Worm (Caenorhabditis elegans) whole organism, midembryonic: ENCODE results near the gene grl-21.
"Not testable (repeated sequence)": the region's sequence is repeated elsewhere in the genome, so short reads cannot be mapped to it uniquely, and the experiment has no call there.

Experiments used
- T22C8.4 ChIP-seq: fragments of 200-800 bp; sonication (Bioruptor generic); IDR thresholded peaks from 2 replicates; pipeline ENCODE4 v1.3.6; 2022; ENCODE audit warnings: missing genetic modification characterization, missing compliant biosample characterization
- cog-1 ChIP-seq: sonication (generic microtip); optimal IDR thresholded peaks from 2 replicates; lab custom pipeline; 2016; ENCODE audit warnings: missing genetic modification characterization, missing compliant biosample characterization
- flt-1 ChIP-seq: fragments of 200-800 bp; sonication (Bioruptor generic); IDR thresholded peaks from 2 replicates; pipeline ENCODE4 v1.3.6; 2022; ENCODE audit warnings: missing genetic modification characterization, missing compliant biosample characterization
- klf-2 ChIP-seq: fragments of 200-800 bp; sonication (Bioruptor generic); conservative IDR thresholded peaks from 2 replicates; pipeline ENCODE4 v1.3.6; 2022; ENCODE audit warnings: missing genetic modification reagents, missing genetic modification characterization, missing compliant biosample characterization
- med-1 ChIP-seq: sonication (generic microtip); optimal IDR thresholded peaks from 2 replicates; lab custom pipeline; 2017; ENCODE audit warnings: missing genetic modification characterization, mild to moderate bottlenecking, missing compliant biosample characterization, antibody characterized with exemption, missing genetic modification reagents; ENCODE audit not compliant: insufficient read depth
- ref-1 ChIP-seq: fragments of 200-800 bp; sonication (Bioruptor generic); conservative IDR thresholded peaks from 2 replicates; pipeline ENCODE4 v1.3.6; 2022; ENCODE audit warnings: missing genetic modification reagents, missing genetic modification characterization, missing compliant biosample characterization
- tab-1 ChIP-seq: fragments of 200-800 bp; sonication (Bioruptor generic); IDR thresholded peaks from 2 replicates; pipeline ENCODE4 v1.3.6; 2022; ENCODE audit warnings: missing genetic modification characterization, missing compliant biosample characterization
- ztf-23 ChIP-seq: fragments of 200-800 bp; sonication (Bioruptor generic); IDR thresholded peaks from 2 replicates; pipeline ENCODE4 v1.3.6; 2022; ENCODE audit warnings: missing genetic modification reagents, missing genetic modification characterization, missing compliant biosample characterization
- ztf-29 ChIP-seq: fragments of 200-800 bp; sonication (Bioruptor generic); IDR thresholded peaks from 2 replicates; pipeline ENCODE4 v1.3.6; 2022; ENCODE audit warnings: missing genetic modification reagents, missing genetic modification characterization, missing compliant biosample characterization

The grl-21 gene

ce11 chrIV:10738328-10738727 is 1.1 kb downstream of the grl-21 start, which contains the start of gene ssp-34:
Gene ssp-34 (minus strand): TSS chrIV:10738602.
- TF ChIP-seq flt-1 (GFP tag; lab: Robert Waterston, UW): no peak
- TF ChIP-seq med-1: no peak
- no peak for TF ChIP-seq ztf-29 (GFP tag; lab: Robert Waterston, UW)
- TF ChIP-seq cog-1 (tag; lab: Kevin White, UChicago): no peak

DNA sequence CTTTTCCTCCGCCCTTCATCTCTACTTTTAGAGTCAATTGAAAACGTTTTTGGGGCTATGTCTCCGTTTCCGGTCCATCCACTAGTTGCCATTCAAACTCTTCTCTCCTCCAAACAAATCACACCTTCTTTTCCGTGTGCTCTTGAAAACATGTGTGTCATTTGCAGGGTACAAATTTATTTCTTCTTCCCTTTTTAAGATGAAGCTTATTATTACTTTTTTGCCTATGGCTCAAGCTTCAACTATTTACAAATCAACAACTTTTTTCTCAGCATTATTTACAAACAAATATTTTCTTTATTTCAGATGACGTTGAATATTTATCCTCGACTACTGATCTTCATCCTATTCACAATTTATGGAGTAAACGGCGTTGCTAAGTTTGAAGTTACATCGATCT is 7.2 kb downstream of the grl-21 start, which contains the start of gene T25B9.3:
Gene T25B9.3 (plus strand): TSS at position 301 of the 400 bp plus-strand sequence.
- TF ChIP-seq cog-1 (tag; lab: Kevin White, UChicago): no peak
- no peak for TF ChIP-seq med-1
- TF ChIP-seq flt-1 (GFP tag; lab: Robert Waterston, UW): no peak
- TF ChIP-seq ztf-29 (GFP tag; lab: Robert Waterston, UW): no peak
- TF ChIP-seq klf-2 (GFP tag; lab: Robert Waterston, UW): no peak
- TF ChIP-seq tab-1 (GFP tag; lab: Robert Waterston, UW): no peak
- TF ChIP-seq ztf-23 (GFP tag; lab: Robert Waterston, UW): no peak
- TF ChIP-seq T22C8.4 (GFP tag; lab: Robert Waterston, UW): no peak
- no peak for TF ChIP-seq ref-1 (GFP tag; lab: Robert Waterston, UW)

DNA sequence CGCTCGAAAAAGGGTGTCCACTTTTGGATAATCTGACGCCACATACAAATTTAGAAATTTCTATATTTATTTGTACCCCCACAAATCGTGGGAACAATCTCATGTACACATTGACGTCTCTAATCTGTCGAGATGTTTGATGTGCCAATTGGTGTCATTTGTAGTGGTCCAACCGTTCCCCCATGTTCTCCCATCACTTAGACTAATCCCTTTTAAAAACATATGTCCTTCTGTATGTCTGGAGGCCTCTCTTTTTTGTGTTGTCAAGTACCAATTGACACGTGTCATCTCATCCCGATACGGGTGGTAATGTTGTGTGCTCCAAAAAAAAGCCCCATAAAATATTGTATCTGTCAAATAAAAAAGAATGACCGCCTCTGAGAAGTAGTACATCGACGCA is 8.1 kb downstream of the grl-21 start:
- no peak for TF ChIP-seq ref-1 (GFP tag; lab: Robert Waterston, UW)

DNA sequence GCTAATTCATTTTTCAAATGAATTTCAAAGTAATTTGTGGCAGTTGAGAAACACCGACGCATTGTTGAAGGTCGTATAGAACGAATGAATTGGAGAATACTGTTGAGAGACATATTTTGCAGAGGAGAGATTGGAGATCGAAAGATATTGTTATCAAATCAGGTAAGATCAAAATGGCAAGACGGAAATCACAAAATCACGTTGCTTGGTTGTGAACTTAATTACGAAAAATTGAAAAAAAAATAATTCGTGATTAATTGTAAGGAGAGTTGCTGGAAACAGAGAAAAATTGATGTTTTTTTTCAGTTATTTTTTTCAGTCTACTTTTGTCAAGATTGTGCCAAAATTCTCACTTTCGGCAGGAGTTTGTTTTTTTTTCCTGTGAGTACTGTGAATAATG is 12.8 kb downstream of the grl-21 start, which contains the start of gene T25B9.1:
Gene T25B9.1 (minus strand): TSS at position 101 of the 400 bp plus-strand sequence.
- TF ChIP-seq ztf-23 (GFP tag; lab: Robert Waterston, UW): no peak
- TF ChIP-seq ref-1 (GFP tag; lab: Robert Waterston, UW): no peak
- TF ChIP-seq flt-1 (GFP tag; lab: Robert Waterston, UW): no peak
- no peak for TF ChIP-seq ztf-29 (GFP tag; lab: Robert Waterston, UW)
- no peak for TF ChIP-seq T22C8.4 (GFP tag; lab: Robert Waterston, UW)
- no peak for TF ChIP-seq klf-2 (GFP tag; lab: Robert Waterston, UW)
- TF ChIP-seq cog-1 (tag; lab: Kevin White, UChicago): no peak
- no peak for TF ChIP-seq tab-1 (GFP tag; lab: Robert Waterston, UW)
- no peak for TF ChIP-seq med-1

DNA sequence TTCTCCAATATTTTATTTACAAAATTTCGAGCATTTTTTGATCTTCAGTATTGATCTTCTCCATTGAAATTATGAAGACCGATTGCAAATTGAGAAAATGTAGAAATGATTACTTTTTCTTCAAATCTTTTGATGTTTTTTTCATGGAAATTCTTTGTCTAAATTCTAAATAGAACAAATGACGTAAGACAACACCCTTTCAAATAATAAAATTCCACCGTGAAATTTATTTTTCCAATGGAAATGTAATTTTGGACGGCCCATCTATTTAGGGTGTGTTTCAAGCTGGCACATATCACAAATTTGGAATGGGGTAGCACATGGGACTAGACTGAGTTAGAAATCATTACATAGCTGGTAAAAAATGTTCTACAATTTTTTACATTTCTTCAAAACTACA is 14.5 kb downstream of the grl-21 start, which contains the start of gene T25B9.2:
Gene T25B9.2 (minus strand): TSS at position 101 of the 400 bp plus-strand sequence.
- TF ChIP-seq ztf-23, ztf-29, flt-1 (GFP tag; lab: Robert Waterston, UW): not testable (repeated sequence)

ce11 chrIV:10754685-10755084 is 17.4 kb downstream of the grl-21 start, which contains the start of gene T25B9.5:
Gene T25B9.5 (minus strand): TSS chrIV:10754785.
- TF ChIP-seq med-1: no peak
- no peak for TF ChIP-seq cog-1 (tag; lab: Kevin White, UChicago)
- TF ChIP-seq ref-1 (GFP tag; lab: Robert Waterston, UW): no peak
- no peak for TF ChIP-seq tab-1 (GFP tag; lab: Robert Waterston, UW)
- TF ChIP-seq flt-1 (GFP tag; lab: Robert Waterston, UW): no peak
- TF ChIP-seq T22C8.4 (GFP tag; lab: Robert Waterston, UW): no peak
- no peak for TF ChIP-seq klf-2 (GFP tag; lab: Robert Waterston, UW)
- TF ChIP-seq ztf-23 (GFP tag; lab: Robert Waterston, UW): no peak
- TF ChIP-seq ztf-29 (GFP tag; lab: Robert Waterston, UW): no peak

ce11 chrIV:10757616-10758193 is 20.4 kb downstream of the grl-21 start, which contains the start of the genes T25B9.4 and T25B9.6:
Gene T25B9.4 (minus strand): TSS chrIV:10757716.
Gene T25B9.6 (plus strand): TSS chrIV:10758143.
- TF ChIP-seq ztf-29 (GFP tag; lab: Robert Waterston, UW): no peak
- TF ChIP-seq med-1: no peak

ce11 chrIV:10761344-10761743 is 24.1 kb downstream of the grl-21 start, which contains the start of gene ugt-54:
Gene ugt-54 (plus strand): TSS chrIV:10761698.
- TF ChIP-seq tab-1 (GFP tag; lab: Robert Waterston, UW) (no peak), flt-1 (GFP tag; lab: Robert Waterston, UW) (no peak), klf-2 (GFP tag; lab: Robert Waterston, UW) (no peak), cog-1 (tag; lab: Kevin White, UChicago) (no peak), ztf-23 (GFP tag; lab: Robert Waterston, UW) (no peak), T22C8.4 (GFP tag; lab: Robert Waterston, UW) (no peak), ztf-29 (GFP tag; lab: Robert Waterston, UW) (no peak), ref-1 (GFP tag; lab: Robert Waterston, UW) (no peak), med-1 (no peak)

- TF ChIP-seq ztf-29 (GFP tag; lab: Robert Waterston, UW) (no peak), T22C8.4 (GFP tag; lab: Robert Waterston, UW) (no peak), klf-2 (GFP tag; lab: Robert Waterston, UW) (no peak), tab-1 (GFP tag; lab: Robert Waterston, UW) (no peak), med-1 (no peak), ztf-23 (GFP tag; lab: Robert Waterston, UW) (no peak), flt-1 (GFP tag; lab: Robert Waterston, UW) (no peak), ref-1 (GFP tag; lab: Robert Waterston, UW) (no peak), cog-1 (tag; lab: Kevin White, UChicago) (no peak)
Observed at ce11 chrIV:10764206-10764605, 26.9 kb downstream of the grl-21 start, which contains the start of gene T25B9.11. Gene T25B9.11 (plus strand): TSS chrIV:10764506.

DNA sequence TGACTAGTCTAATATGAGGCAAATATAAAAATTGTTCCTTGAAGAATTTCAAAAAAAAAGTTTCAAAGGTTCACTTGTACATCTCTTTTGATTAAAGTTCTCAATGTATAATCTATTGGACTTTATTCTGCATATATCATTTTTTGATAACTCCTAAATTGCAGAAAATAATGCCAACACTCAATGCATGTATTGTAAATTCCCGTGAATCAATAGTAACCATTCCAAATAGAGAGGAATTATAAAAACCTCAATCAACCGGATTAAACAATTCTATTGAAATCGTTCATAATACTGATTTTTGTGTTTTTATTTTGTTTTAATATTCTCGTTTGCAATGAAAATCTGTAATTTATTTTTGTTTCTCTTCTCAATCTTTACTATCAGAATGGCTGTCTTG is 27.8 kb downstream of the grl-21 start, which contains the start of gene T25B9.12:
Gene T25B9.12 (plus strand): TSS at position 301 of the 400 bp plus-strand sequence.
- TF ChIP-seq klf-2 (GFP tag; lab: Robert Waterston, UW) (no peak), cog-1 (tag; lab: Kevin White, UChicago) (no peak), T22C8.4 (GFP tag; lab: Robert Waterston, UW) (no peak), ztf-23 (GFP tag; lab: Robert Waterston, UW) (no peak), flt-1 (GFP tag; lab: Robert Waterston, UW) (no peak), ref-1 (GFP tag; lab: Robert Waterston, UW) (no peak), ztf-29 (GFP tag; lab: Robert Waterston, UW) (no peak), tab-1 (GFP tag; lab: Robert Waterston, UW) (no peak), med-1 (no peak)
